Worm (Caenorhabditis elegans): ENCODE data around the gene oatr-1.

DNA sequence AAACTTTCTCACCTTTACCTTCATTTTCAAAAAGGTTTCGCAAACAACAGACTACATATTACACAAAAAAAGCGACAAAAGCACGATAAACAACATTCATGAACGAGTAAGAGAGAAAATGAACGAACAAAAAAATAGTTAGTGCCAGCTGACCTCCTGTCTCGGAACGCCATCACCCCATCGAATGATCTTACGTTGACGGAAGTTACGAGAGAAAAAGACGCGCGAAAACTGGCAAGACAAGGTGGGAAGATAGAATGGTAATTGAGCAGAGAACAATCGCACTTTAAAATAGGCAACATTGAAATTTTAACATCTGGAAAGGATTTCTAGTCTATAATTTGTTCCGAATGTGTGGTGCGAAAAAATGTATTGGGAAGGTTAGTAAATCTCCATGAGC is 24.2 kb upstream of the oatr-1 start:
- TF ChIP-seq W03F9.2 (tag; optimal IDR thresholded peaks at IDR 0.05) (no peak), dao-5 (tag; optimal IDR thresholded peaks at IDR 0.05) (no peak), him-1 (tag; optimal IDR thresholded peaks at IDR 0.05) (no peak)

Data from whole organism, L4/young adult.